Fruit fly (Drosophila melanogaster) whole organism, embryonic: Measurements from ENCODE around the gene Sdic4.
A peak's percentile ranks its signal among the peaks of the same experiment; 100 is the strongest.

Experiments
- Bdp1 ChIP-seq: fragments of 200-800 bp; sonication (Bioruptor generic); optimal IDR thresholded peaks from 3 replicates; lab custom pipeline; 2016; ENCODE audit warnings: missing biosample characterization, missing genetic modification characterization
- Blimp-1 ChIP-seq: fragments of 200-800 bp; sonication (Bioruptor generic); optimal IDR thresholded peaks from 3 replicates; lab custom pipeline; 2018; ENCODE audit warnings: missing biosample characterization, missing genetic modification characterization, mild to moderate bottlenecking, moderate library complexity, missing genetic modification reagents
- CG11247 ChIP-seq: fragments of 200-800 bp; sonication (Bioruptor generic); IDR thresholded peaks from 2 replicates; pipeline ENCODE4 v1.3.6; 2022; ENCODE audit warnings: missing biosample characterization, missing genetic modification characterization
- CG12769 ChIP-seq: fragments of 200-800 bp; sonication (Bioruptor generic); optimal IDR thresholded peaks from 2 replicates; lab custom pipeline; 2019; ENCODE audit warnings: missing biosample characterization, mild to moderate bottlenecking, missing genetic modification characterization, moderate library complexity
- CG14014 ChIP-seq: fragments of 200-800 bp; sonication (Bioruptor generic); IDR thresholded peaks from 2 replicates; pipeline ENCODE4 v1.3.6; 2022; ENCODE audit warnings: missing biosample characterization, missing genetic modification characterization
- CG14860 ChIP-seq: fragments of 200-800 bp; sonication (Bioruptor generic); IDR thresholded peaks from 3 replicates; pipeline ENCODE4 v1.3.6; 2022; ENCODE audit warnings: missing biosample characterization, missing genetic modification characterization; ENCODE audit not compliant: partially characterized antibody
- CG14965 ChIP-seq: fragments of 200-800 bp; sonication (Bioruptor generic); optimal IDR thresholded peaks from 2 replicates; lab custom pipeline; 2016; ENCODE audit warnings: missing biosample characterization, missing genetic modification characterization, borderline replicate concordance
- CG16815 ChIP-seq: fragments of 200-800 bp; sonication (Bioruptor generic); optimal IDR thresholded peaks from 3 replicates; lab custom pipeline; 2017; ENCODE audit warnings: missing biosample characterization, mild to moderate bottlenecking, missing genetic modification characterization
- CG17568 ChIP-seq: fragments of 200-800 bp; sonication (Bioruptor generic); optimal IDR thresholded peaks from 2 replicates; lab custom pipeline; 2018; ENCODE audit warnings: missing biosample characterization, mild to moderate bottlenecking, missing genetic modification characterization, moderate library complexity
- CG17912 ChIP-seq: fragments of 200-800 bp; sonication (Bioruptor generic); optimal IDR thresholded peaks from 2 replicates; lab custom pipeline; 2018; ENCODE audit warnings: missing biosample characterization, mild to moderate bottlenecking, missing genetic modification characterization
- CG18599 ChIP-seq: fragments of 200-800 bp; sonication (Bioruptor generic); optimal IDR thresholded peaks from 3 replicates; lab custom pipeline; 2017; ENCODE audit warnings: missing biosample characterization, missing genetic modification characterization, mild to moderate bottlenecking, moderate library complexity, missing genetic modification reagents
- CG18619 ChIP-seq: fragments of 200-800 bp; sonication (Bioruptor generic); optimal IDR thresholded peaks from 3 replicates; lab custom pipeline; 2017; ENCODE audit warnings: missing biosample characterization, mild to moderate bottlenecking, missing genetic modification characterization
- CG3065 ChIP-seq: fragments of 200-800 bp; sonication (Bioruptor generic); optimal IDR thresholded peaks from 2 replicates; lab custom pipeline; 2016; ENCODE audit warnings: missing biosample characterization, missing genetic modification characterization
- CG33557 ChIP-seq: fragments of 200-800 bp; sonication (Bioruptor generic); optimal IDR thresholded peaks from 2 replicates; lab custom pipeline; 2019; ENCODE audit warnings: missing biosample characterization, mild to moderate bottlenecking, missing genetic modification characterization, moderate library complexity
- CG34224 ChIP-seq: fragments of 200-800 bp; sonication (Bioruptor generic); IDR thresholded peaks from 3 replicates; pipeline ENCODE4 v1.3.6; 2022; ENCODE audit warnings: missing biosample characterization, missing genetic modification characterization; ENCODE audit not compliant: partially characterized antibody
- CG6272 ChIP-seq: fragments of 200-800 bp; sonication (Bioruptor generic); IDR thresholded peaks from 2 replicates; pipeline ENCODE4 v1.3.6; 2022; ENCODE audit warnings: missing biosample characterization, missing genetic modification characterization
- CG6683 ChIP-seq: fragments of 200-800 bp; sonication (Bioruptor generic); optimal IDR thresholded peaks from 2 replicates; lab custom pipeline; 2017; ENCODE audit warnings: missing biosample characterization, mild to moderate bottlenecking, missing genetic modification characterization, missing genetic modification reagents
- CG7786 ChIP-seq: fragments of 200-800 bp; sonication (Bioruptor generic); optimal IDR thresholded peaks from 2 replicates; lab custom pipeline; 2016; ENCODE audit warnings: missing biosample characterization, missing genetic modification characterization
- CHES-1-like ChIP-seq: fragments of 200-800 bp; sonication (Bioruptor generic); optimal IDR thresholded peaks from 2 replicates; lab custom pipeline; 2016; ENCODE audit warnings: missing biosample characterization, missing genetic modification characterization
- D ChIP-seq, 2 experiments: fragments of 200-800 bp in 1 of 2; fragments of >200 bp in 1 of 2; sonication (Bioruptor generic) in 1 of 2; optimal IDR thresholded peaks; 2 replicates in 1 of 2; 3 replicates in 1 of 2; lab custom pipeline; 2017; ENCODE audit warnings: mild to moderate bottlenecking in 1 of 2, missing biosample characterization in 1 of 2, missing genetic modification characterization in 1 of 2, missing genetic modification reagents in 1 of 2
- D19B ChIP-seq: fragments of 200-800 bp; sonication (Bioruptor generic); optimal IDR thresholded peaks from 2 replicates; lab custom pipeline; 2017; ENCODE audit warnings: missing biosample characterization, mild to moderate bottlenecking, missing genetic modification characterization
- Dek ChIP-seq: fragments of 200-800 bp; sonication (Bioruptor generic); optimal IDR thresholded peaks from 3 replicates; lab custom pipeline; 2019; ENCODE audit warnings: missing biosample characterization, mild to moderate bottlenecking, missing genetic modification characterization, moderate library complexity
- Dip2 ChIP-seq: fragments of 200-800 bp; sonication (Bioruptor generic); IDR thresholded peaks from 2 replicates; pipeline ENCODE4 v1.3.6; 2022; ENCODE audit warnings: missing biosample characterization, missing genetic modification characterization
- ERR ChIP-seq: fragments of 200-800 bp; sonication (Bioruptor generic); optimal IDR thresholded peaks from 2 replicates; lab custom pipeline; 2016; ENCODE audit warnings: missing biosample characterization, missing genetic modification characterization
- Ets97D ChIP-seq: fragments of 200-800 bp; sonication (Bioruptor generic); optimal IDR thresholded peaks from 3 replicates; lab custom pipeline; 2016; ENCODE audit warnings: missing biosample characterization, missing genetic modification characterization
- Gsc ChIP-seq: fragments of 200-800 bp; sonication (Bioruptor generic); IDR thresholded peaks from 2 replicates; pipeline ENCODE4 v1.3.6; 2022; ENCODE audit warnings: missing biosample characterization, missing genetic modification characterization
- Max ChIP-seq: fragments of 200-800 bp; sonication (Bioruptor generic); optimal IDR thresholded peaks from 2 replicates; lab custom pipeline; 2016; ENCODE audit warnings: missing biosample characterization, mild to moderate bottlenecking, missing genetic modification characterization
- Nf-YB ChIP-seq: fragments of 200-800 bp; sonication (Bioruptor generic); optimal IDR thresholded peaks from 3 replicates; lab custom pipeline; 2019; ENCODE audit warnings: missing biosample characterization, mild to moderate bottlenecking, missing genetic modification characterization, moderate library complexity
- NfI ChIP-seq: fragments of 200-800 bp; sonication (Bioruptor generic); optimal IDR thresholded peaks from 3 replicates; lab custom pipeline; 2018; ENCODE audit warnings: missing biosample characterization, mild to moderate bottlenecking, missing genetic modification characterization, moderate library complexity
- Ssrp ChIP-seq: fragments of 200-800 bp; sonication (Bioruptor generic); optimal IDR thresholded peaks from 2 replicates; lab custom pipeline; 2018; ENCODE audit warnings: missing biosample characterization, mild to moderate bottlenecking, missing genetic modification characterization, moderate library complexity
- TFAM ChIP-seq: fragments of 200-800 bp; sonication (Bioruptor generic); optimal IDR thresholded peaks from 2 replicates; lab custom pipeline; 2017; ENCODE audit warnings: missing biosample characterization, missing genetic modification characterization, inconsistent platforms
- Taf1 ChIP-seq: fragments of 200-800 bp; sonication (Bioruptor generic); IDR thresholded peaks from 2 replicates; pipeline ENCODE4 v1.3.6; 2022; ENCODE audit warnings: missing biosample characterization, missing genetic modification characterization
- bcd ChIP-seq: fragments of 200-800 bp; sonication (Bioruptor generic); optimal IDR thresholded peaks from 2 replicates; lab custom pipeline; 2017; ENCODE audit warnings: missing biosample characterization, mild to moderate bottlenecking, missing genetic modification characterization
- disco-r ChIP-seq: fragments of 200-800 bp; sonication (Bioruptor generic); optimal IDR thresholded peaks from 2 replicates; lab custom pipeline; 2016; ENCODE audit warnings: missing biosample characterization, missing genetic modification characterization
- dmrt99B ChIP-seq: fragments of 200-800 bp; sonication (Bioruptor generic); optimal IDR thresholded peaks from 2 replicates; lab custom pipeline; 2018; ENCODE audit warnings: missing biosample characterization, mild to moderate bottlenecking, missing genetic modification characterization, moderate library complexity
- esg ChIP-seq: fragments of 200-800 bp; sonication (Bioruptor generic); conservative IDR thresholded peaks from 2 replicates; pipeline ENCODE4 v1.3.6; 2022; ENCODE audit warnings: missing biosample characterization, missing genetic modification characterization
- gce ChIP-seq: fragments of 200-800 bp; sonication (Bioruptor generic); IDR thresholded peaks from 3 replicates; pipeline ENCODE4 v1.3.6; 2022; ENCODE audit warnings: missing biosample characterization, missing genetic modification characterization
- gt ChIP-seq: fragments of 200-800 bp; sonication (Bioruptor generic); IDR thresholded peaks from 2 replicates; pipeline ENCODE4 v1.3.6; 2022; ENCODE audit warnings: missing biosample characterization, missing genetic modification characterization
- hbn ChIP-seq: fragments of 200-800 bp; sonication (Bioruptor generic); IDR thresholded peaks from 2 replicates; pipeline ENCODE4 v1.3.6; 2022; ENCODE audit warnings: missing biosample characterization, missing genetic modification characterization; ENCODE audit not compliant: partially characterized antibody
- lab ChIP-seq: fragments of 200-800 bp; sonication (Bioruptor generic); optimal IDR thresholded peaks from 3 replicates; lab custom pipeline; 2017; ENCODE audit warnings: missing biosample characterization, missing genetic modification characterization, mild to moderate bottlenecking, moderate library complexity, missing genetic modification reagents
- lmd ChIP-seq: fragments of 200-800 bp; sonication (Bioruptor generic); IDR thresholded peaks from 2 replicates; pipeline ENCODE4 v1.3.6; 2022; ENCODE audit warnings: missing biosample characterization, missing genetic modification characterization
- maf-S ChIP-seq: fragments of 200-800 bp; sonication (Bioruptor generic); optimal IDR thresholded peaks from 2 replicates; lab custom pipeline; 2016; ENCODE audit warnings: missing biosample characterization, missing genetic modification characterization
- mirr ChIP-seq: fragments of 200-800 bp; sonication (Bioruptor generic); optimal IDR thresholded peaks from 3 replicates; lab custom pipeline; 2018; ENCODE audit warnings: missing biosample characterization, mild to moderate bottlenecking, missing genetic modification characterization
- nmo ChIP-seq: fragments of 200-800 bp; sonication (Bioruptor generic); optimal IDR thresholded peaks from 2 replicates; lab custom pipeline; 2018; ENCODE audit warnings: missing biosample characterization, mild to moderate bottlenecking, missing genetic modification characterization, moderate library complexity
- pho ChIP-seq: fragments of 200-800 bp; sonication (Bioruptor generic); optimal IDR thresholded peaks from 2 replicates; lab custom pipeline; 2016; ENCODE audit warnings: missing biosample characterization, missing genetic modification characterization
- pzg ChIP-seq: fragments of 200-800 bp; sonication (Bioruptor generic); optimal IDR thresholded peaks from 3 replicates; lab custom pipeline; 2018; ENCODE audit warnings: missing biosample characterization, mild to moderate bottlenecking, missing genetic modification characterization, moderate library complexity
- schlank ChIP-seq: fragments of 200-800 bp; sonication (Bioruptor generic); optimal IDR thresholded peaks from 2 replicates; lab custom pipeline; 2018; ENCODE audit warnings: missing biosample characterization, mild to moderate bottlenecking, missing genetic modification characterization
- sd ChIP-seq: fragments of 200-800 bp; sonication (Bioruptor generic); optimal IDR thresholded peaks from 3 replicates; lab custom pipeline; 2018; ENCODE audit warnings: missing biosample characterization, mild to moderate bottlenecking, missing genetic modification characterization, moderate library complexity
- stc ChIP-seq: fragments of 200-800 bp; sonication (Bioruptor generic); IDR thresholded peaks from 2 replicates; pipeline ENCODE4 v1.3.6; 2022; ENCODE audit warnings: missing biosample characterization, missing genetic modification characterization
- tna ChIP-seq: fragments of 200-800 bp; sonication (Bioruptor generic); IDR thresholded peaks from 2 replicates; pipeline ENCODE4 v1.3.6; 2022; ENCODE audit warnings: missing biosample characterization, missing genetic modification characterization; ENCODE audit not compliant: partially characterized antibody

Sdic4 gene

dm6 chrX:20251069-20251468, 26.2 kb upstream of the Sdic4 start, which contains the start of the genes CG17068 and Rab10 (continued):
- TF ChIP-seq pzg (peak; percentile 75), CG33557 (no peak), bcd (GFP tag; lab: Kevin White, UChicago) (no peak), CHES-1-like (GFP tag; lab: Kevin White, UChicago) (no peak), lab (GFP tag; lab: Kevin White, UChicago) (no peak), CG17912 (GFP tag; lab: Kevin White, UChicago) (no peak), Bdp1 (GFP tag; lab: Kevin White, UChicago) (no peak), CG7786 (GFP tag; lab: Kevin White, UChicago) (no peak), Dek (no peak), Blimp-1 (no peak), gce (GFP tag; lab: Robert Waterston, UW) (no peak), gt (no peak), CG16815 (GFP tag; lab: Kevin White, UChicago) (no peak), NfI (no peak), pho (peak; percentile 22), sd (tag; lab: Kevin White, UChicago) (no peak), disco-r (no peak), Nf-YB (no peak), maf-S (GFP tag; lab: Kevin White, UChicago) (no peak), D19B (GFP tag; lab: Kevin White, UChicago) (no peak), Gsc (GFP tag; lab: Robert Waterston, UW) (no peak), CG6272 (no peak), mirr (no peak), Ets97D (GFP tag; lab: Kevin White, UChicago) (peak; percentile 49), CG11247 (GFP tag; lab: Robert Waterston, UW) (no peak), Ssrp (tag; lab: Kevin White, UChicago) (no peak), hbn (GFP tag; lab: Robert Waterston, UW) (peak; percentile 93), CG17568 (GFP tag; lab: Kevin White, UChicago) (no peak), CG18619 (GFP tag; lab: Kevin White, UChicago) (no peak), ERR (GFP tag; lab: Kevin White, UChicago) (no peak), TFAM (no peak), lmd (GFP tag; lab: Robert Waterston, UW) (no peak), CG14014 (GFP tag; lab: Robert Waterston, UW) (no peak), CG3065 (no peak), dmrt99B (tag; lab: Kevin White, UChicago) (no peak), Max (GFP tag; lab: Kevin White, UChicago) (peak; percentile 3), CG6683 (GFP tag; lab: Kevin White, UChicago) (no peak), tna (GFP tag; lab: Robert Waterston, UW) (peak; percentile 84), D (optimal IDR thresholded peaks at IDR 0.05; lab: Kevin White, UChicago) (no peak), D (GFP tag; optimal IDR thresholded peaks at IDR 0.05; lab: Kevin White, UChicago) (no peak), CG34224 (GFP tag; lab: Robert Waterston, UW) (peak; percentile 96), nmo (GFP tag; lab: Kevin White, UChicago) (peak; percentile 50), CG12769 (tag; lab: Kevin White, UChicago) (no peak), stc (GFP tag; lab: Robert Waterston, UW) (no peak), esg (GFP tag; lab: Robert Waterston, UW) (no peak), Dip2 (GFP tag; lab: Robert Waterston, UW) (no peak), CG14965 (GFP tag; lab: Kevin White, UChicago) (no peak), CG18599 (GFP tag; lab: Kevin White, UChicago) (no peak), schlank (tag; lab: Kevin White, UChicago) (no peak), Taf1 (GFP tag; lab: Robert Waterston, UW) (no peak), CG14860 (GFP tag; lab: Robert Waterston, UW) (peak; percentile 89)
